Fruit fly (Drosophila melanogaster): ENCODE data around the gene CG6733.

DNA sequence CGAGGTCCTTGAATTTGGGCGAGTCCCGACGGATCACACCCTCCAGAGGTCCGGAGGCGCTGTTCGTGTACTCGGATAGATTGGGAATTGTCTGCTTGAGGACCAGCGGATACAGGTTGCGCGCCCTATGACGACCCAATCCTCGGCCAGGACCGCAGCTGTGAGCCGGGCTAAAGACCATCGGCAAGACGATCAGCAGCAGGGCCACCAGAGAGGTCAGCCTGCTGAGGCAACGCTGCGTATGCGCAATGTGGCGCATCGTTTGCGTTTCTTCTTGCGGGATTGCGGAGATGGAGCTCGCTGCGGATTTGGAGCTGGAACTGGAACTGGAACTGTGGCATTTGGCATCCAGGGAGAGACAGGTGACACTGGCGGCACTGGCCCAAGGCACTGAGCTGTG is 43.6 kb downstream of the CG6733 start:
- TF ChIP-seq CG34367 (tag; optimal IDR thresholded peaks at IDR 0.05) (no peak), Ets98B (GFP tag; IDR thresholded peaks at IDR 0.05) (no peak), EcR (GFP tag; optimal IDR thresholded peaks at IDR 0.05) (no peak)

All from whole organism, pupa.